Fruit fly (Drosophila melanogaster): ENCODE results near the gene CG11726.

CG11726 gene

DNA sequence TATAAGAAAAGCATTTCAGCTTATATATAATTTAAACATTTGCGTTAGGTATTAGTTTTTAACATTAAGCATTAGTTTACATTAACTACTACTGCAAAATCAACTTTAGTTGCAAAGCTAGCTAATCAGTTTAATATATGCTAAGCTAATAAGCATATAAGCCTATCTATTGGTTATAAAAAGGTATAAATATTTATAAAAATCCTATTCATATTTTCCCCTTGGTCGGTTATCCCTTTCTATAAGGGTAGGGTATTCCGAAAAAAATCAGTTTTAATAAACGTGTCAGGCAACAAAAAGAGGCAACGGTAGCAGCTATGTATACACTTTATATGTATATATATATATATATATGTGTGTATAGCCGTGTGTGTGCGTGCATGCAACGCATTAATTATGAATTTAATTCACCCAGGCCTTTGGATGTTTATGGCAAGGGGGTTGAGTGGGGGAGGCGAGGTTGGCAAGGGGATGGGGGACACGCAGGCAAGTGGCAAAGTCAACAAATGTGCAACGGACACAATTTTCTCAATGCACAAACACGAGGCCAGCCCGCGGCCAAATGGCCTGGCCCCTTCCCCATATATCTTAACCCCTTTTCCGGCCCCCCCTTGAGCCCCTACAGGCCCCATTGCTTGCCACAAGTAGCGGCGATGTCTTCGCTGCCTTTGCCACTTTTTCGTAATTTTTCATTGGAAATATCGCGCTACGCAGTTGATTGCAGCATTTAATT is 21.2 kb upstream of the CG11726 start:
- TF ChIP-seq ovo (GFP tag; optimal IDR thresholded peaks at IDR 0.05) (no peak), Crg-1 (GFP tag; optimal IDR thresholded peaks at IDR 0.05) (no peak), CG11617 (GFP tag; optimal IDR thresholded peaks at IDR 0.05) (no peak), CG7101 (tag; optimal IDR thresholded peaks at IDR 0.05) (no peak), cnc (optimal IDR thresholded peaks at IDR 0.05) (no peak), pad (GFP tag; optimal IDR thresholded peaks at IDR 0.05) (no peak)

DNA sequence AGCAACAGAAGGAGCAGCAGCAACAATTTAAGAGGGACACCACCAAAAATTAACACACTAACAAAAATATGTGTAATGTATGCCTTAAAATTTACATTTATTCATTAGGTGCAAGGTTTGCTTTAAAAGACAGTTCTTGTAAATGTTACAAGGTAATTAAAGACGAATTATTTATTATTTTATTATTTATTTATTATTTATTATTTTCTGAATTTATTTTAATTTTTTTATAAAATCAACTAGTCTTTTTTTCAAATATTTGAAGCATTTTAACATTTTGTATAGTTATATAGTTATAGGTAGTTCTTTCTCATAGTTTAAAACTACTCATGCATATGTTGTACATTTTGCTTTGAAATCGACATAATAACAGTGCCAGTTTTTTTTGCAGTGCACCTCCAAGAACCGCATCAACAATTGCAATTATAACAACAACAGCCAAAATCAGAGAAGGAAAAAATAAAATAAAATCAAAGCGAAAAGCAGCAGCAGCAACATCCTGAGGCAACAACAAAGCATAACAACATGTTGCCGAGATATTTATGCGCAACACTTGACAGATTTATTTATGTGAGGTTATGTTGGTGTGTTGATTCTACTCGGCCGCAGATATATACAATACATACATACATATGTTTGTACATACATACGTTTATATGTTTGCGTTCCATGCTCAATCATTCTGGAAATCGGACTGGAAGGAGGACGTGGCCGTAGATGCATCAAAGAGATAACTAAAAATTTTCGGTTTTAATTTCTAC is 20.5 kb upstream of the CG11726 start:
- TF ChIP-seq CG12768 (GFP tag; optimal IDR thresholded peaks at IDR 0.05) = no peak
- no peak for TF ChIP-seq cic (GFP tag; optimal IDR thresholded peaks at IDR 0.05)
- no peak for TF ChIP-seq Mnt (GFP tag; optimal IDR thresholded peaks at IDR 0.05)
- no peak for TF ChIP-seq CG1620 (GFP tag; optimal IDR thresholded peaks at IDR 0.05)
- TF ChIP-seq CG7045 (GFP tag; optimal IDR thresholded peaks at IDR 0.05) = no peak
- TF ChIP-seq cnc (optimal IDR thresholded peaks at IDR 0.05) = no peak
- no peak for TF ChIP-seq CG7101 (tag; optimal IDR thresholded peaks at IDR 0.05)
- no peak for TF ChIP-seq bab1 (GFP tag; optimal IDR thresholded peaks at IDR 0.05)
- TF ChIP-seq pad (GFP tag; optimal IDR thresholded peaks at IDR 0.05) = no peak
- no peak for TF ChIP-seq CG14711 (tag; optimal IDR thresholded peaks at IDR 0.05)
- no peak for TF ChIP-seq toe (GFP tag; optimal IDR thresholded peaks at IDR 0.05)
- TF ChIP-seq Crg-1 (GFP tag; optimal IDR thresholded peaks at IDR 0.05) = no peak
- TF ChIP-seq CG11617 (GFP tag; optimal IDR thresholded peaks at IDR 0.05) = no peak
- TF ChIP-seq kay (GFP tag; ENCODE audit: borderline replicate concordance) = no peak
- TF ChIP-seq Hr96 (GFP tag; optimal IDR thresholded peaks at IDR 0.05) = no peak
- no peak for TF ChIP-seq ovo (GFP tag; optimal IDR thresholded peaks at IDR 0.05)

DNA sequence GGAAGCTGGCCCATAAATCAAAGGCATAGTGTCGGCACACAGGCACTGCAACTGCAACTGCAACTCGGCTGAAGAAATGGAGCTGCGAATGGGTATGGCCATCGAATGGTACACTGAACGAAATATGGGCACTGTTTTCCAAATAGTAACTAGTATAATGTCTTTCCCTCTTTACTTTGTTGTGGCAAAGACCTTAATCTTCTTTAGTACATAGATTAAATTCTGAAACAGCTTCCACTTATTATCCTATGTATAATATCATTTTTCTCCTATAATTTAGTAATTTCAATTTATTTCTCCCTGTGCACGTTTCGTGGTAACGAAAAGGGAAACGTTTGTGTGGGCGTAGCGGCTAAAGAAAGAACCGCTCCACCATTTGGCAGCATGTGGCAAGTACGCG is 19.2 kb upstream of the CG11726 start:
- TF ChIP-seq CG11617 (GFP tag; optimal IDR thresholded peaks at IDR 0.05) = no peak
- TF ChIP-seq tj (GFP tag; optimal IDR thresholded peaks at IDR 0.05) = no peak
- no peak for TF ChIP-seq CG7101 (tag; optimal IDR thresholded peaks at IDR 0.05)
- TF ChIP-seq Clk (GFP tag; optimal IDR thresholded peaks at IDR 0.05) = no peak
- TF ChIP-seq kay (GFP tag; ENCODE audit: borderline replicate concordance) = no peak

dm6 chr3L:11376224-11376813 is 18.2 kb upstream of the CG11726 start:
- TF ChIP-seq CG33017 (tag; optimal IDR thresholded peaks at IDR 0.05) (no peak), bab1 (GFP tag; optimal IDR thresholded peaks at IDR 0.05) (no peak), Hr96 (GFP tag; optimal IDR thresholded peaks at IDR 0.05) (no peak), tj (GFP tag; optimal IDR thresholded peaks at IDR 0.05) (no peak), cnc (optimal IDR thresholded peaks at IDR 0.05) (no peak), toe (GFP tag; optimal IDR thresholded peaks at IDR 0.05) (no peak), CG7045 (GFP tag; optimal IDR thresholded peaks at IDR 0.05) (no peak), CG7101 (tag; optimal IDR thresholded peaks at IDR 0.05) (no peak), cic (GFP tag; optimal IDR thresholded peaks at IDR 0.05) (no peak)

dm6 chr3L:11378429-11378914 is 16.0 kb upstream of the CG11726 start:
- TF ChIP-seq ovo (GFP tag; optimal IDR thresholded peaks at IDR 0.05) = no peak
- TF ChIP-seq CG12768 (GFP tag; optimal IDR thresholded peaks at IDR 0.05) = no peak
- TF ChIP-seq CG11617 (GFP tag; optimal IDR thresholded peaks at IDR 0.05) = no peak
- TF ChIP-seq cic (GFP tag; optimal IDR thresholded peaks at IDR 0.05) = no peak
- no peak for TF ChIP-seq Mnt (GFP tag; optimal IDR thresholded peaks at IDR 0.05)
- no peak for TF ChIP-seq kay (GFP tag; ENCODE audit: borderline replicate concordance)
- no peak for TF ChIP-seq Clk (GFP tag; optimal IDR thresholded peaks at IDR 0.05)
- no peak for TF ChIP-seq bab1 (GFP tag; optimal IDR thresholded peaks at IDR 0.05)
- TF ChIP-seq CG5204 (GFP tag; optimal IDR thresholded peaks at IDR 0.05) = no peak

dm6 chr3L:11379698-11380438 is 14.6 kb upstream of the CG11726 start:
- TF ChIP-seq CG7045 (GFP tag; optimal IDR thresholded peaks at IDR 0.05) = no peak
- TF ChIP-seq Hr96 (GFP tag; optimal IDR thresholded peaks at IDR 0.05) = no peak
- no peak for TF ChIP-seq Crg-1 (GFP tag; optimal IDR thresholded peaks at IDR 0.05)
- peak; percentile 54 for TF ChIP-seq bab1 (GFP tag; optimal IDR thresholded peaks at IDR 0.05)
